Worm (Caenorhabditis elegans) whole organism, L4/young adult: Measurements from ENCODE around the gene ttr-28.

Experiments used
- W03F9.2 ChIP-seq: fragments of 150-350 bp; optimal IDR thresholded peaks from 2 replicates; lab custom pipeline; 2014; ENCODE audit warnings: missing biosample characterization, missing genetic modification characterization
- dao-5 ChIP-seq: sonication (generic microtip); optimal IDR thresholded peaks from 2 replicates; lab custom pipeline; 2016; ENCODE audit warnings: missing genotype, missing genetic modification characterization, moderate library complexity, missing compliant biosample characterization
- him-1 ChIP-seq: sonication (generic microtip); optimal IDR thresholded peaks from 2 replicates; lab custom pipeline; 2016; ENCODE audit warnings: missing genotype, missing genetic modification reagents, missing genetic modification characterization, missing compliant biosample characterization

The ttr-28 gene

DNA sequence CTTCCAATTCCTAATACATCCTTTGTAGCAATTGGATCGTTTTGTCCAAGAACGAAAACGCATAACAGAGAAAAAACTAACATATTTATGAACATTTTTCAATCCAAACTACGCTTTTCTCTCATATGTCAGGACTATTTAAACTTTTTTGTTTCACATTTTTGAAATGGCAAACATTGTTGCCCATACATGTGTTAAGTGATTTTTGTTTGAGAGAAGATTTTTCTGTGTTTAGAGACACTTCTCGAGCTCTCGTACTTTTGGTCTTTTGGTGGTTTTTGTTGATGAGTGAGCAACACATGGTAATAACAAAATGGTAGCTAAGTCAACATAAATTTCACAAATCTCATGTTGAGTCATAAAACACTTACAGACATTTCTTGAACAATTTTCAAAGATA, at the start of gene ttr-28:
TSS of gene ttr-28 (minus strand) at position 101 of the 400 bp plus-strand sequence.
- no peak for TF ChIP-seq dao-5 (tag; lab: Kevin White, UChicago)
- TF ChIP-seq W03F9.2 = no peak
- no peak for TF ChIP-seq him-1 (tag; lab: Kevin White, UChicago)

- TF ChIP-seq W03F9.2 = no peak
- TF ChIP-seq him-1 (tag; lab: Kevin White, UChicago) = no peak
- TF ChIP-seq dao-5 (tag; lab: Kevin White, UChicago) = no peak
Measured at ce11 chrV:12954261-12954660, 49.3 kb upstream of the ttr-28 start.

DNA sequence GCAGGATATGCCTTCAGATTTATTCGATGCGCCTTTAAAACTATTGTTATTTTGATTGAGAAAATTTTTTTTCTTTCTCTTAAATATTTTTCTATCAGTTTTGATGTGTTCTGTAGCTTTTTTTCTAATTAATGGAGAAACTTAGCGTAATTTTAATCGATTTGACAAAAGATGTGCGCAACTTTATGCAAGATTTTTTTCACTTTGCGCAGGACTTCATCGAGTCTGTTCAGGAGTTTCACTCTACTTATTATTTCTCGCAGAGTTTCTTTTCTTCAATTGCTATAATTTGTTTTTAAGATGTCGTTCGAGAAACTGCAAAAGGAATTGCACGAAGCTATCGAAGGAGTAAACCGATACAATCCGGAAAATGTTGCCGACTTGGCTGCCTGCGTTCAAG, 48.7 kb upstream of the ttr-28 start, which contains the start of gene eif-3.K:
TSS of gene eif-3.K (plus strand) at position 301 of the 400 bp plus-strand sequence.
- TF ChIP-seq dao-5 (tag; lab: Kevin White, UChicago) (no peak), him-1 (tag; lab: Kevin White, UChicago) (no peak), W03F9.2 (no peak)

DNA sequence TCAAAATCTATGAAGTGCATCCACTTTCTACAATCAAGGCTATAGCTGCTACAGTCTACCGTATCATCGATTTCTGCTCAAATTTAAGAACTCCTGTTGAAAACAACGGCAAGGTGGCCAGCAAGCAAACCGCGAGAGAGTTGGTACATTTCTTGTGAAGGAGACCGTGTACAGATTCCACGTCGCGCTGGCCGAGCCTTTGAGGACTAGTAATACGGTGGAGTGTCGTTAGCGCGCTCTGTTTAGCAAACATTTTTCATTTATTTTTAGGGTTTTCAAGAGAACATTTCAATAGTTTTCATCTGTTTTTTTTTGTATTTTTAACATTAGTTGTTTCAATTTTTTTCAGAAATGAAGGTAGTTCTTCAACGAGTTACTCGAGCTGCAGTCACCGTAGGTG, 47.3 kb upstream of the ttr-28 start, which contains the start of gene pqn-68:
TSS of gene pqn-68 (plus strand) at position 350 of the 400 bp plus-strand sequence.
- TF ChIP-seq dao-5 (tag; lab: Kevin White, UChicago) (no peak), him-1 (tag; lab: Kevin White, UChicago) (no peak), W03F9.2 (no peak)

- TF ChIP-seq dao-5 (tag; lab: Kevin White, UChicago) (no peak), him-1 (tag; lab: Kevin White, UChicago) (no peak), W03F9.2 (no peak)
Measured at ce11 chrV:12950812-12951528, 46.0 kb upstream of the ttr-28 start, which contains the start of the genes T16G1.9 and T16G1.18. TSS of gene T16G1.9 (minus strand) at chrV:12950862. TSS of gene T16G1.18 (plus strand) at chrV:12951304.

- TF ChIP-seq W03F9.2 (no peak), him-1 (tag; lab: Kevin White, UChicago) (no peak), dao-5 (tag; lab: Kevin White, UChicago) (no peak)
Measured at ce11 chrV:12949607-12950006, 44.6 kb upstream of the ttr-28 start, which contains the start of gene T16G1.13. TSS of gene T16G1.13 (plus strand) at chrV:12949907.

DNA sequence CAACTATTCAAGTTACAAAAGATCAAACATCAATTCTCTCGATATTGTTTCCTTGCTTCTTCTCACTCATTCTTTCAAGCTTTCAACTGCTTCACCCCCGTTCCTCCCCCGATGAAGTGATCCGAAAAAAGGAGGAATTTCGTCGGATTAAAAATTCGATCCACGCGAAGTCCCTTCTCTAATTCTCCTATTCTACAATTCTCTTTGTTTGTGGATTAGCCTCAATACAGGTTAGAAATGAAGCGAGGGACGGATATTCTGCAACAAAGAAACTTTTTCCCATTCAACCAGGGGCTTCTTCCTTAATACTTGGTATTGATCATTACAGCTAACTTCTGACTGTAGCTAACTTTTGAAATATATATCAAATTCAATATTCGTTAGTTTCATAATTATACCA, 39.8 kb upstream of the ttr-28 start, which contains the start of gene grl-2:
TSS of gene grl-2 (plus strand) at position 301 of the 400 bp plus-strand sequence.
- TF ChIP-seq him-1 (tag; lab: Kevin White, UChicago) = no peak
- no peak for TF ChIP-seq W03F9.2
- no peak for TF ChIP-seq dao-5 (tag; lab: Kevin White, UChicago)

ce11 chrV:12944229-12944628, 39.3 kb upstream of the ttr-28 start, which contains the start of gene T16G1.3:
TSS of gene T16G1.3 (minus strand) at chrV:12944329.
- no peak for TF ChIP-seq dao-5 (tag; lab: Kevin White, UChicago)
- no peak for TF ChIP-seq W03F9.2
- no peak for TF ChIP-seq him-1 (tag; lab: Kevin White, UChicago)

- TF ChIP-seq him-1 (tag; lab: Kevin White, UChicago) (no peak), W03F9.2 (no peak), dao-5 (tag; lab: Kevin White, UChicago) (no peak)
Measured at ce11 chrV:12943399-12943798, 38.4 kb upstream of the ttr-28 start.

ce11 chrV:12941797-12942474, 37.0 kb upstream of the ttr-28 start, which contains the start of gene T16G1.4:
TSS of gene T16G1.4 (minus strand) at chrV:12941847.
- TF ChIP-seq W03F9.2 (no peak), him-1 (tag; lab: Kevin White, UChicago) (no peak)

DNA sequence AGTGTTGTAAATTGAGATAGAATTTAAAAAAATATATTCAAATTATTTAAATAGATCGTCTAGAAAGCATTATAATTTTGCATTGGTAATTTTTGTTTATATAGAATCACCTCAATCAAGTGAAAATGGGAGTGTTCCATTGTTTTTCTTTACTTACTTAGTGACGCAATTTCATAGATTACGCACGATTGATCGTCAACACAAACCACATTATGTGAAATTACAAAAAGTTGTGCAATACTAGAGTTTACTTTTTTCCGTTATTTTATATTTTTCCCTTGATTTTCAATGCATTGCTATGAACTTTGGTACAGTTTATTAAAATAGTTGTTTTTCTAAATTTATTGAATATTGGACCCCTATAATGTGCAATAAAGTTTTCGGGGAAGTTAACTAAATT, 34.5 kb upstream of the ttr-28 start, which contains the start of gene T16G1.5:
TSS of gene T16G1.5 (minus strand) at position 119 of the 400 bp plus-strand sequence.
- TF ChIP-seq dao-5 (tag; lab: Kevin White, UChicago) = no peak
- no peak for TF ChIP-seq him-1 (tag; lab: Kevin White, UChicago)
- TF ChIP-seq W03F9.2 = no peak

DNA sequence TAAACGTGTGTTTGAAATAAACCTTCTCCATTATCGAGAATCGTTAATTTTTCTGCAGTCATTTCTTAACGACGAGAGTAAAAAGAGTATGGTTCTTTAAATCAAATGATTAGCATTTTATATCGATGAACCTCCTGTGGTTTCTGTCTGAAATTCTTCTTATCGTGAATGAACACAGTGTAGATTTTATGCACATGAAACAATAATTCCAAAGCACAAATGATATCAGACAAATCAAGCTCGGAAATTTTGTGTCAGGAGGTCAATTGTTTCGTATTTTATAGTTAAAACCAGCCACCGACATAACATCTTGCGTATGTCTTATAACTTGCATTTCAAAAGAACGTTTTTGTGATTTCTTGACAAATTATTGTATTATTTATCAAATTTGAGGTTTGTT, 32.1 kb upstream of the ttr-28 start, which contains the start of gene T16G1.6:
TSS of gene T16G1.6 (minus strand) at position 77 of the 400 bp plus-strand sequence.
- TF ChIP-seq dao-5 (tag; lab: Kevin White, UChicago) = no peak
- TF ChIP-seq him-1 (tag; lab: Kevin White, UChicago) = no peak
- no peak for TF ChIP-seq W03F9.2

DNA sequence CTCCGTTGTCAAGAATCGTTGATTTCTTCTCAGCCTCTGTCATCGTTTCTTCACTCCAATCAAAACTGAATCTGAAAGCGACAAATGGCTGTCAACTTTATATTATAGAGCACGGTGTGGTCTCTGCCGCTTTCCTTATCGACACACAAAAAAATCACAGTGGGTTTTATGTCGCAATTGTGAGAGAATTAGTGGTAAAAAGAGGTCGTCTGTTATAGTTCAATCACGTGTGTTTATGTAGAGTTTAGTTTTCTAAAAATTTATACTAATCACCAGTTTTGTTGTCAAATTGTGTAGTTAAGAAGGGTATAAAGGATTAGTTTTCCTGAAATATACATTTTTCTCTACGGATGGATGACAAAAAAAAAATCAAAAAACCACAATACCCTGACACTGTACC, 30.0 kb upstream of the ttr-28 start, which contains the start of gene T16G1.7:
TSS of gene T16G1.7 (minus strand) at position 137 of the 400 bp plus-strand sequence.
- no peak for TF ChIP-seq W03F9.2
- no peak for TF ChIP-seq dao-5 (tag; lab: Kevin White, UChicago)
- TF ChIP-seq him-1 (tag; lab: Kevin White, UChicago) = no peak
